Worm (Caenorhabditis elegans) whole organism, early embryonic: ENCODE measurements around the gene try-4.

Source experiments
- B0310.2 ChIP-seq: sonication (generic microtip); optimal IDR thresholded peaks from 2 replicates; lab custom pipeline; 2016; ENCODE audit warnings: mild to moderate bottlenecking, missing genetic modification characterization, missing compliant biosample characterization
- ets-7 ChIP-seq: sonication (generic microtip); optimal IDR thresholded peaks from 2 replicates; lab custom pipeline; 2016; ENCODE audit warnings: missing genotype, missing genetic modification characterization, missing compliant biosample characterization
- tbx-37 ChIP-seq: fragments of 200-800 bp; sonication (Bioruptor generic); conservative IDR thresholded peaks from 2 replicates; pipeline ENCODE4 v1.3.6; 2022; ENCODE audit warnings: missing genetic modification reagents, missing genetic modification characterization, missing compliant biosample characterization
- tra-4 ChIP-seq: sonication (generic microtip); optimal IDR thresholded peaks from 2 replicates; lab custom pipeline; 2017; ENCODE audit warnings: missing genetic modification characterization, missing compliant biosample characterization

- TF ChIP-seq tra-4 (tag; lab: Kevin White, UChicago) (no peak), ets-7 (tag; lab: Kevin White, UChicago) (no peak), tbx-37 (GFP tag; lab: Robert Waterston, UW) (no peak), B0310.2 (tag; lab: Kevin White, UChicago) (no peak)
Measured at ce11 chrV:20829511-20829910, 31.4 kb downstream of the try-4 start, which contains the start of gene num-1.
